Fruit fly (Drosophila melanogaster): ENCODE data around the gene chinmo.

chinmo gene

DNA sequence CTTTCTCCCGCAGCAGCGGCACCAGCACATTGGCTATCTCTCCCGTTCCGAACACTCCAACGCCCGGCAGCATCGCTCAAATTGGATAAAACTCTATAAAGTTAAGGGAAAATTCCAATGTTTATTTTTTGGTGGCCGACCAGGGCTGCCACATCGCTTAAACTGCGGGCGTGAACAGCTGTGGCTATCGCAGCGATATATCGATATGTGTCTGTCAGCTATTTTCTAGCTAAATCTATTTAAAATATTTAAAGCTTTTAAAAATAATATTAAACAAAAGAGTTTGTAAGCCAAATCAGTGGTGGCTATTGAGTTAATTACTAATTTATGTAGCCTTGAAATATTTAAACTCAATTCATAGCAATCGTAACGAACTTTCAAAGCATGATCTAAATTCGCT is 100.9 kb downstream of the chinmo start, which contains the start of the genes CG17712 and CG17648 (continued):
- TF ChIP-seq CG4707 (GFP tag; optimal IDR thresholded peaks at IDR 0.05): no peak
- no peak for TF ChIP-seq CG7357 (GFP tag; IDR thresholded peaks at IDR 0.05)
- TF ChIP-seq CG3838 (GFP tag; optimal IDR thresholded peaks at IDR 0.05): no peak
- no peak for TF ChIP-seq tio (GFP tag; optimal IDR thresholded peaks at IDR 0.05)
- TF ChIP-seq Nf-YB (GFP tag; optimal IDR thresholded peaks at IDR 0.05): no peak
- no peak for TF ChIP-seq aop (GFP tag; IDR thresholded peaks at IDR 0.05)
- TF ChIP-seq CG1233 (GFP tag; optimal IDR thresholded peaks at IDR 0.05): no peak
- no peak for TF ChIP-seq Dfd (GFP tag; optimal IDR thresholded peaks at IDR 0.05)
- TF ChIP-seq Awh (GFP tag; IDR thresholded peaks at IDR 0.05): no peak
- TF ChIP-seq CG1603 (tag; optimal IDR thresholded peaks at IDR 0.05): no peak
- no peak for TF ChIP-seq CG15073 (GFP tag; optimal IDR thresholded peaks at IDR 0.05)
- no peak for TF ChIP-seq CG6689 (GFP tag; IDR thresholded peaks at IDR 0.05)
- no peak for TF ChIP-seq jing (GFP tag; optimal IDR thresholded peaks at IDR 0.05)
- no peak for TF ChIP-seq sc (optimal IDR thresholded peaks at IDR 0.05)
- no peak for TF ChIP-seq sc (GFP tag; optimal IDR thresholded peaks at IDR 0.05)
- peak; percentile 2 for TF ChIP-seq CG10267 (tag; optimal IDR thresholded peaks at IDR 0.05)
- no peak for TF ChIP-seq CG18262 (tag; optimal IDR thresholded peaks at IDR 0.05)
- TF ChIP-seq CG10959 (GFP tag; IDR thresholded peaks at IDR 0.05): no peak
- no peak for TF ChIP-seq CG15011 (GFP tag; optimal IDR thresholded peaks at IDR 0.05)
- no peak for TF ChIP-seq eve (GFP tag; optimal IDR thresholded peaks at IDR 0.05)
- no peak for TF ChIP-seq ttk (GFP tag; IDR thresholded peaks at IDR 0.05)
- TF ChIP-seq zen (tag; optimal IDR thresholded peaks at IDR 0.05): no peak
- peak; percentile 85 for TF ChIP-seq Doc3 (GFP tag; IDR thresholded peaks at IDR 0.05; ENCODE audit: partially characterized antibody)
- no peak for TF ChIP-seq lilli (GFP tag; optimal IDR thresholded peaks at IDR 0.05)
- TF ChIP-seq nerfin-2 (GFP tag; IDR thresholded peaks at IDR 0.05; ENCODE audit: partially characterized antibody): peak; percentile 56
- no peak for TF ChIP-seq lmd (GFP tag; IDR thresholded peaks at IDR 0.05)
- no peak for TF ChIP-seq maf-S (GFP tag; optimal IDR thresholded peaks at IDR 0.05)
- peak; percentile 83 for TF ChIP-seq CG7928 (GFP tag; optimal IDR thresholded peaks at IDR 0.05)
- TF ChIP-seq gsb (GFP tag; IDR thresholded peaks at IDR 0.05): no peak
- TF ChIP-seq Asciz (GFP tag; optimal IDR thresholded peaks at IDR 0.05): no peak
- TF ChIP-seq odd (GFP tag; optimal IDR thresholded peaks at IDR 0.05): no peak
- TF ChIP-seq ac (GFP tag; optimal IDR thresholded peaks at IDR 0.05): no peak
- no peak for TF ChIP-seq Sox102F (GFP tag; optimal IDR thresholded peaks at IDR 0.05)
- TF ChIP-seq phol (tag; optimal IDR thresholded peaks at IDR 0.05): no peak
- TF ChIP-seq ara (GFP tag; IDR thresholded peaks at IDR 0.05): no peak
- no peak for TF ChIP-seq CkIIα-i1 (GFP tag; IDR thresholded peaks at IDR 0.05)
- TF ChIP-seq CG15514 (GFP tag; optimal IDR thresholded peaks at IDR 0.05): peak; percentile 26
- no peak for TF ChIP-seq CG14965 (GFP tag; optimal IDR thresholded peaks at IDR 0.05; ENCODE audit: borderline replicate concordance)
- TF ChIP-seq CG6854 (GFP tag; optimal IDR thresholded peaks at IDR 0.05): no peak
- TF ChIP-seq CG2202 (tag; optimal IDR thresholded peaks at IDR 0.05): no peak
- TF ChIP-seq dm (GFP tag; optimal IDR thresholded peaks at IDR 0.05): no peak
- no peak for TF ChIP-seq her (GFP tag; optimal IDR thresholded peaks at IDR 0.05)
- TF ChIP-seq B-H2 (GFP tag; optimal IDR thresholded peaks at IDR 0.05): no peak
- 0 out of 2 replicates have a peak, but pooled peaks have one; percentile 16 for TF ChIP-seq vvl (GFP tag; IDR thresholded peaks at IDR 0.05)
- peak; percentile 51 for TF ChIP-seq CG2129 (GFP tag; IDR thresholded peaks at IDR 0.05; ENCODE audit: partially characterized antibody)
- TF ChIP-seq CG13894 (tag; optimal IDR thresholded peaks at IDR 0.05): no peak
- TF ChIP-seq CG5180 (GFP tag; optimal IDR thresholded peaks at IDR 0.05): no peak
- TF ChIP-seq CG6654 (GFP tag; optimal IDR thresholded peaks at IDR 0.05): no peak
- TF ChIP-seq CG11085 (GFP tag; IDR thresholded peaks at IDR 0.05): no peak
- TF ChIP-seq onecut (GFP tag; IDR thresholded peaks at IDR 0.05): no peak
- no peak for TF ChIP-seq ind (GFP tag; optimal IDR thresholded peaks at IDR 0.05)
